Worm (Caenorhabditis elegans) whole organism, late embryonic: Measurements from ENCODE around the gene Y116F11B.14.

ENCODE experiments used
- T23F11.4 ChIP-seq: fragments of 200-800 bp; sonication (Bioruptor generic); optimal IDR thresholded peaks from 2 replicates; lab custom pipeline; 2018; ENCODE audit warnings: mild to moderate bottlenecking, missing genetic modification characterization, missing compliant biosample characterization
- ceh-31 ChIP-seq: sonication (generic microtip); optimal IDR thresholded peaks from 2 replicates; lab custom pipeline; 2016; ENCODE audit warnings: missing genetic modification characterization, missing compliant biosample characterization
- elt-2 ChIP-seq: sonication (generic microtip); optimal IDR thresholded peaks from 2 replicates; lab custom pipeline; 2016; ENCODE audit warnings: missing genetic modification reagents, missing genetic modification characterization, missing compliant biosample characterization
- fkh-10 ChIP-seq: fragments of 150-350 bp; optimal IDR thresholded peaks from 2 replicates; lab custom pipeline; 2014; ENCODE audit warnings: missing biosample characterization, missing genetic modification reagents, missing genetic modification characterization
- hlh-8 ChIP-seq: sonication (generic microtip); optimal IDR thresholded peaks from 2 replicates; lab custom pipeline; 2016; ENCODE audit warnings: missing genotype, missing genetic modification characterization, missing compliant biosample characterization

DNA sequence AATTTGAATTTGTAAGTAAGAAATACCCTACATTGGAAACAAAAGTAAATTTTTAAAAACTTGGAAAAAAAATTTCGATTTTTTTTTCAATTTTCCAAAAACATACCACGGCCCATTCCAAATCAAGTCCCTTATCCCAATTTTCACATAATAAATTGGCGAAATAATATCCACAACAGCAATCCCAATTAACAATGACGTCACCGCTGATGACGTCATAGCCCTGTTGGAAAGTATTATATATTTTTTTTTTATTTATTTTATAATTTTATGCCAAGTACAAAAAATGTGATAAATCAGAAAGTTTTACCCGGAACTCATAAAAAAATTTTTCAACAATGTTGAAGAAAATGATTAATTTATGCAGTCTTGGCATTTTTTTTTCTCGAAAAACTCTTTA, 45.7 kb upstream of the Y116F11B.14 start:
- no peak for TF ChIP-seq T23F11.4 (GFP tag; lab: Kevin White, UChicago)
- TF ChIP-seq ceh-31 (tag; lab: Kevin White, UChicago) = no peak
- TF ChIP-seq fkh-10 = no peak
- TF ChIP-seq hlh-8 (tag; lab: Kevin White, UChicago) = no peak
- TF ChIP-seq elt-2 = no peak
